Worm (Caenorhabditis elegans) whole organism, young adult: ENCODE measurements around the gene srsx-6.

Source experiments
- B0336.3 ChIP-seq: fragments of 200-800 bp; sonication (Bioruptor generic); IDR thresholded peaks from 2 replicates; pipeline ENCODE4 v1.3.6; 2022; ENCODE audit warnings: missing genetic modification characterization, missing compliant biosample characterization
- C06A6.2 ChIP-seq: fragments of 200-800 bp; sonication (Bioruptor generic); conservative IDR thresholded peaks from 2 replicates; pipeline ENCODE4 v1.3.6; 2022; ENCODE audit warnings: missing genetic modification characterization, missing compliant biosample characterization
- F22D6.2 ChIP-seq: sonication (generic microtip); optimal IDR thresholded peaks from 2 replicates; lab custom pipeline; 2016; ENCODE audit warnings: mild to moderate bottlenecking, missing genetic modification characterization, missing compliant biosample characterization
- F39B2.1 ChIP-seq: fragments of 200-800 bp; sonication (Bioruptor generic); IDR thresholded peaks from 2 replicates; pipeline ENCODE4 v1.3.6; 2022; ENCODE audit warnings: missing genetic modification reagents, missing genetic modification characterization, missing compliant biosample characterization
- F49E8.2 ChIP-seq: sonication (generic microtip); optimal IDR thresholded peaks from 3 replicates; lab custom pipeline; 2017; ENCODE audit warnings: missing genetic modification characterization, mild to moderate bottlenecking, missing compliant biosample characterization, antibody characterized with exemption, moderate library complexity; ENCODE audit not compliant: insufficient read depth
- K11D2.4 ChIP-seq: fragments of 200-800 bp; sonication (Bioruptor generic); IDR thresholded peaks from 2 replicates; pipeline ENCODE4 v1.3.6; 2022; ENCODE audit warnings: missing genetic modification reagents, missing genetic modification characterization, missing compliant biosample characterization
- Y56A3A.18 ChIP-seq: fragments of 200-800 bp; sonication (Bioruptor generic); IDR thresholded peaks from 2 replicates; pipeline ENCODE4 v1.3.6; 2022; ENCODE audit warnings: missing genetic modification reagents, missing genetic modification characterization, missing compliant biosample characterization
- Y79H2A.3 ChIP-seq: fragments of 200-800 bp; sonication (Bioruptor generic); conservative IDR thresholded peaks from 2 replicates; pipeline ENCODE4 v1.3.6; 2022; ENCODE audit warnings: missing genetic modification reagents, missing genetic modification characterization, missing compliant biosample characterization
- Y95B8A.8 ChIP-seq: fragments of 200-800 bp; sonication (Bioruptor generic); IDR thresholded peaks from 2 replicates; pipeline ENCODE4 v1.3.6; 2022; ENCODE audit warnings: missing genetic modification reagents, missing genetic modification characterization, missing compliant biosample characterization
- akir-1 ChIP-seq: fragments of 200-800 bp; sonication (Bioruptor generic); optimal IDR thresholded peaks from 2 replicates; lab custom pipeline; 2018; ENCODE audit warnings: mild to moderate bottlenecking, missing genetic modification characterization, moderate library complexity, missing compliant biosample characterization
- aptf-3 ChIP-seq: fragments of 200-800 bp; sonication (Bioruptor generic); IDR thresholded peaks from 2 replicates; pipeline ENCODE4 v1.3.6; 2022; ENCODE audit warnings: missing genetic modification characterization, missing compliant biosample characterization
- atf-7 ChIP-seq: sonication (generic microtip); optimal IDR thresholded peaks from 2 replicates; lab custom pipeline; 2017; ENCODE audit warnings: mild to moderate bottlenecking, missing genetic modification characterization, missing compliant biosample characterization
- attf-3 ChIP-seq: fragments of 200-800 bp; sonication (Bioruptor generic); conservative IDR thresholded peaks from 2 replicates; pipeline ENCODE4 v1.3.6; 2022; ENCODE audit warnings: missing genetic modification reagents, missing genetic modification characterization, missing compliant biosample characterization
- attf-6 ChIP-seq: fragments of 200-800 bp; sonication (Bioruptor generic); IDR thresholded peaks from 2 replicates; pipeline ENCODE4 v1.3.6; 2022; ENCODE audit warnings: missing genetic modification reagents, missing genetic modification characterization, missing compliant biosample characterization
- ceh-40 ChIP-seq: fragments of 200-800 bp; sonication (Bioruptor generic); IDR thresholded peaks from 2 replicates; pipeline ENCODE4 v1.3.6; 2022; ENCODE audit warnings: missing genetic modification characterization, missing compliant biosample characterization
- ceh-58 ChIP-seq: fragments of 200-800 bp; sonication (Bioruptor generic); IDR thresholded peaks from 2 replicates; pipeline ENCODE4 v1.3.6; 2022; ENCODE audit warnings: missing genetic modification characterization, missing compliant biosample characterization
- dox-1 ChIP-seq: fragments of 200-800 bp; sonication (Bioruptor generic); IDR thresholded peaks from 2 replicates; pipeline ENCODE4 v1.3.6; 2022; ENCODE audit warnings: missing genetic modification reagents, missing genetic modification characterization, missing compliant biosample characterization
- dpl-1 ChIP-seq: fragments of 150-350 bp; optimal IDR thresholded peaks from 2 replicates; lab custom pipeline; 2014; ENCODE audit warnings: missing biosample characterization, missing genetic modification reagents, missing genetic modification characterization
- egl-44 ChIP-seq: fragments of 200-800 bp; sonication (Bioruptor generic); IDR thresholded peaks from 2 replicates; pipeline ENCODE4 v1.3.6; 2022; ENCODE audit warnings: missing genetic modification reagents, missing genetic modification characterization, missing compliant biosample characterization
- him-1 ChIP-seq: sonication (generic microtip); optimal IDR thresholded peaks from 2 replicates; lab custom pipeline; 2016; ENCODE audit warnings: missing genotype, missing genetic modification reagents, missing genetic modification characterization, missing compliant biosample characterization
- hmg-1.2 ChIP-seq: fragments of 200-800 bp; sonication (Bioruptor generic); IDR thresholded peaks from 2 replicates; pipeline ENCODE4 v1.3.6; 2022; ENCODE audit warnings: missing genetic modification reagents, missing genetic modification characterization, missing compliant biosample characterization
- lin-40 ChIP-seq: sonication (generic microtip); optimal IDR thresholded peaks from 2 replicates; lab custom pipeline; 2016; ENCODE audit warnings: missing genetic modification characterization, mild to moderate bottlenecking, missing compliant biosample characterization, missing genotype, missing genetic modification reagents
- lin-54 ChIP-seq: fragments of 200-800 bp; sonication (Bioruptor generic); optimal IDR thresholded peaks from 2 replicates; lab custom pipeline; 2018; ENCODE audit warnings: mild to moderate bottlenecking, missing genetic modification characterization, missing compliant biosample characterization
- lsy-27 ChIP-seq: sonication (generic microtip); optimal IDR thresholded peaks from 2 replicates; lab custom pipeline; 2017; ENCODE audit warnings: missing genetic modification characterization, mild to moderate bottlenecking, missing compliant biosample characterization, antibody characterized with exemption, missing genotype, borderline replicate concordance; ENCODE audit not compliant: insufficient read depth
- madf-3 ChIP-seq: fragments of 200-800 bp; sonication (Bioruptor generic); IDR thresholded peaks from 2 replicates; pipeline ENCODE4 v1.3.6; 2022; ENCODE audit warnings: missing genetic modification reagents, missing genetic modification characterization, missing compliant biosample characterization
- madf-6 ChIP-seq: fragments of 200-800 bp; sonication (Bioruptor generic); IDR thresholded peaks from 2 replicates; pipeline ENCODE4 v1.3.6; 2022; ENCODE audit warnings: missing genetic modification reagents, missing genetic modification characterization, missing compliant biosample characterization
- madf-8 ChIP-seq: fragments of 200-800 bp; sonication (Bioruptor generic); conservative IDR thresholded peaks from 2 replicates; pipeline ENCODE4 v1.3.6; 2022; ENCODE audit warnings: missing genetic modification reagents, missing genetic modification characterization, missing compliant biosample characterization
- mes-4 ChIP-seq: sonication (generic microtip); optimal IDR thresholded peaks from 2 replicates; lab custom pipeline; 2016; ENCODE audit warnings: missing genotype, missing genetic modification characterization, missing compliant biosample characterization
- nfya-1 ChIP-seq: sonication (generic microtip); optimal IDR thresholded peaks from 2 replicates; lab custom pipeline; 2017; ENCODE audit warnings: antibody characterized with exemption, missing compliant biosample characterization, missing genetic modification characterization, borderline replicate concordance; ENCODE audit not compliant: insufficient read depth
- nfya-2 ChIP-seq: fragments of 200-800 bp; sonication (Bioruptor generic); IDR thresholded peaks from 2 replicates; pipeline ENCODE4 v1.3.6; 2022; ENCODE audit warnings: missing genetic modification reagents, missing genetic modification characterization, missing compliant biosample characterization
- nhr-90 ChIP-seq: sonication (generic microtip); optimal IDR thresholded peaks from 2 replicates; lab custom pipeline; 2016; ENCODE audit warnings: missing genotype, mild to moderate bottlenecking, missing genetic modification characterization, missing compliant biosample characterization
- rec-8 ChIP-seq, 2 experiments: sonication (generic microtip); optimal IDR thresholded peaks; 2 replicates each; lab custom pipeline; 2016; ENCODE audit warnings: mild to moderate bottlenecking in 2 of 2, missing genetic modification characterization in 2 of 2, missing genetic modification reagents in 2 of 2, missing genotype in 2 of 2, missing biosample characterization in 1 of 2, missing compliant biosample characterization in 1 of 2, moderate library complexity in 1 of 2
- repo-1 ChIP-seq: sonication (generic microtip); optimal IDR thresholded peaks from 2 replicates; lab custom pipeline; 2017; ENCODE audit warnings: mild to moderate bottlenecking, missing genetic modification characterization, missing compliant biosample characterization
- rpc-1 ChIP-seq, 2 experiments: fragments of 150-350 bp in 1 of 2; sonication (generic microtip) in 1 of 2; optimal IDR thresholded peaks; 2 replicates each; lab custom pipeline; 2014 to 2018; ENCODE audit warnings: missing biosample characterization in 1 of 2, missing genetic modification characterization in 1 of 2, missing genetic modification reagents in 1 of 2, missing genotype in 1 of 2
- sdz-38 ChIP-seq: sonication (generic microtip); optimal IDR thresholded peaks from 2 replicates; lab custom pipeline; 2016; ENCODE audit warnings: missing genotype, missing genetic modification characterization, missing compliant biosample characterization
- snpc-3.4 ChIP-seq: sonication (generic microtip); optimal IDR thresholded peaks from 2 replicates; lab custom pipeline; 2017; ENCODE audit warnings: missing genetic modification characterization, mild to moderate bottlenecking, missing compliant biosample characterization, antibody characterized with exemption, moderate library complexity, missing genotype, missing genetic modification reagents
- tbp1 ChIP-seq: fragments of 200-800 bp; sonication (Bioruptor generic); optimal IDR thresholded peaks from 2 replicates; lab custom pipeline; 2018; ENCODE audit warnings: mild to moderate bottlenecking, missing genetic modification characterization, missing compliant biosample characterization
- xnd-1 ChIP-seq: sonication (generic microtip); optimal IDR thresholded peaks from 2 replicates; lab custom pipeline; 2016; ENCODE audit warnings: missing genotype, missing genetic modification reagents, missing genetic modification characterization, missing compliant biosample characterization
- zfh-2 ChIP-seq: fragments of 200-800 bp; sonication (Bioruptor generic); conservative IDR thresholded peaks from 2 replicates; pipeline ENCODE4 v1.3.6; 2022; ENCODE audit warnings: missing genetic modification reagents, missing genetic modification characterization, missing compliant biosample characterization
- zim-3 ChIP-seq: sonication (generic microtip); optimal IDR thresholded peaks from 2 replicates; lab custom pipeline; 2017; ENCODE audit warnings: mild to moderate bottlenecking, missing genetic modification characterization, moderate library complexity, missing compliant biosample characterization
- ztf-18 ChIP-seq: sonication (generic microtip); optimal IDR thresholded peaks from 2 replicates; lab custom pipeline; 2016; ENCODE audit warnings: missing genotype, mild to moderate bottlenecking, missing genetic modification characterization, missing compliant biosample characterization
- ztf-22 ChIP-seq: fragments of 200-800 bp; sonication (Bioruptor generic); optimal IDR thresholded peaks from 2 replicates; lab custom pipeline; 2018; ENCODE audit warnings: mild to moderate bottlenecking, missing genetic modification characterization, moderate library complexity, missing compliant biosample characterization
- ztf-25 ChIP-seq: fragments of 200-800 bp; sonication (Bioruptor generic); IDR thresholded peaks from 2 replicates; pipeline ENCODE4 v1.3.6; 2022; ENCODE audit warnings: missing genetic modification reagents, missing genetic modification characterization, missing compliant biosample characterization
- ztf-28 ChIP-seq: fragments of 200-800 bp; sonication (Bioruptor generic); IDR thresholded peaks from 2 replicates; pipeline ENCODE4 v1.3.6; 2022; ENCODE audit warnings: missing genetic modification reagents, missing genetic modification characterization, missing compliant biosample characterization

The srsx-6 gene

ce11 chrV:7908431-7908830 lies 18.5 kb upstream of the srsx-6 start:
- TF ChIP-seq F39B2.1 (GFP tag; lab: Robert Waterston, UW) (no peak), zfh-2 (GFP tag; lab: Robert Waterston, UW) (no peak), sdz-38 (tag; lab: Kevin White, UChicago) (no peak), nfya-2 (GFP tag; lab: Robert Waterston, UW) (no peak), Y95B8A.8 (GFP tag; lab: Robert Waterston, UW) (no peak), rec-8 (tag; optimal IDR thresholded peaks at IDR 0.05; lab: Kevin White, UChicago) (no peak), egl-44 (no peak), tbp1 (no peak), Y56A3A.18 (GFP tag; lab: Robert Waterston, UW) (no peak), C06A6.2 (GFP tag; lab: Robert Waterston, UW) (no peak), B0336.3 (GFP tag; lab: Robert Waterston, UW) (no peak), zim-3 (tag; lab: Kevin White, UChicago) (no peak)

ce11 chrV:7925483-7925882 lies 1.4 kb upstream of the srsx-6 start, which contains the start of gene srsx-7:
Gene srsx-7 (plus strand): TSS chrV:7925783.
- TF ChIP-seq ztf-28 (GFP tag; lab: Robert Waterston, UW) (no peak), ztf-18 (tag; lab: Kevin White, UChicago) (no peak), ztf-22 (GFP tag; lab: Kevin White, UChicago) (no peak), zim-3 (tag; lab: Kevin White, UChicago) (no peak), dpl-1 (no peak), ceh-58 (GFP tag; lab: Robert Waterston, UW) (no peak), nhr-90 (tag; lab: Kevin White, UChicago) (no peak), F22D6.2 (tag; lab: Kevin White, UChicago) (no peak), tbp1 (no peak), rpc-1 (optimal IDR thresholded peaks at IDR 0.05; lab: Kevin White, UChicago) (no peak), rpc-1 (tag; optimal IDR thresholded peaks at IDR 0.05; lab: Kevin White, UChicago) (no peak), aptf-3 (GFP tag; lab: Robert Waterston, UW) (no peak), K11D2.4 (GFP tag; lab: Robert Waterston, UW) (no peak), madf-6 (GFP tag; lab: Robert Waterston, UW) (no peak), ztf-25 (no peak), nfya-1 (tag; lab: Kevin White, UChicago) (no peak), lin-40 (tag; lab: Kevin White, UChicago) (no peak), madf-8 (no peak), attf-6 (GFP tag; lab: Robert Waterston, UW) (no peak), xnd-1 (tag; lab: Kevin White, UChicago) (no peak)

- no peak for TF ChIP-seq snpc-3.4 (tag; lab: Kevin White, UChicago)
These were observed 1.8 kb downstream of the srsx-6 start, which contains the start of gene srsx-5 for ce11 chrV:7928660-7929059. Gene srsx-5 (plus strand): TSS chrV:7928960.

- no peak for TF ChIP-seq F49E8.2 (tag; lab: Kevin White, UChicago)
- no peak for TF ChIP-seq lin-40 (tag; lab: Kevin White, UChicago)
- TF ChIP-seq repo-1 (tag; lab: Kevin White, UChicago): no peak
- no peak for TF ChIP-seq nfya-1 (tag; lab: Kevin White, UChicago)
- no peak for TF ChIP-seq hmg-1.2
- no peak for TF ChIP-seq lsy-27 (tag; lab: Kevin White, UChicago)
- no peak for TF ChIP-seq lin-54 (GFP tag; lab: Kevin White, UChicago)
- TF ChIP-seq ceh-40 (GFP tag; lab: Robert Waterston, UW): no peak
- TF ChIP-seq sdz-38 (tag; lab: Kevin White, UChicago): no peak
- TF ChIP-seq madf-3 (GFP tag; lab: Robert Waterston, UW): no peak
- no peak for TF ChIP-seq attf-3 (GFP tag; lab: Robert Waterston, UW)
- no peak for TF ChIP-seq dox-1 (GFP tag; lab: Robert Waterston, UW)
- no peak for TF ChIP-seq Y79H2A.3 (GFP tag; lab: Robert Waterston, UW)
- no peak for TF ChIP-seq atf-7 (tag; lab: Kevin White, UChicago)
- no peak for TF ChIP-seq him-1 (tag; lab: Kevin White, UChicago)
- TF ChIP-seq akir-1 (GFP tag; lab: Kevin White, UChicago): no peak
- no peak for TF ChIP-seq mes-4
- TF ChIP-seq egl-44: no peak
These were observed 6.1 kb downstream of the srsx-6 start, which contains the start of gene ncx-10 for ce11 chrV:7932998-7933397. Gene ncx-10 (minus strand): TSS chrV:7933098.
